Fruit fly (Drosophila melanogaster) whole organism, wandering third instar larva: ENCODE measurements around the gene CG11670.

Source experiments
- Abd-B ChIP-seq: fragments of >200 bp; optimal IDR thresholded peaks from 2 replicates; lab custom pipeline; 2017; ENCODE audit warnings: missing biosample characterization, missing genetic modification characterization
- CG32264 ChIP-seq: fragments of 200-800 bp; sonication (Bioruptor generic); optimal IDR thresholded peaks from 2 replicates; lab custom pipeline; 2016; ENCODE audit warnings: missing biosample characterization, missing genetic modification characterization
- CG9705 ChIP-seq: fragments of 200-800 bp; sonication (Bioruptor generic); optimal IDR thresholded peaks from 2 replicates; lab custom pipeline; 2018; ENCODE audit warnings: missing biosample characterization, mild to moderate bottlenecking, missing genetic modification characterization
- CrebA ChIP-seq: fragments of 200-800 bp; sonication (Bioruptor generic); optimal IDR thresholded peaks from 2 replicates; lab custom pipeline; 2016; ENCODE audit warnings: missing biosample characterization, mild to moderate bottlenecking, missing genetic modification characterization, borderline replicate concordance
- Dfd ChIP-seq: fragments of >200 bp; optimal IDR thresholded peaks from 2 replicates; lab custom pipeline; 2017; ENCODE audit warnings: missing biosample characterization, missing genetic modification characterization
- Dif ChIP-seq: fragments of 200-275, 200-300 bp; sonication (Bioruptor generic); optimal IDR thresholded peaks from 2 replicates; lab custom pipeline; 2018; ENCODE audit warnings: missing biosample characterization, missing genetic modification characterization; ENCODE audit not compliant: partially characterized antibody
- GATAd ChIP-seq: sonication (Bioruptor generic); optimal IDR thresholded peaks from 2 replicates; lab custom pipeline; 2016; ENCODE audit warnings: missing biosample characterization, missing genetic modification characterization
- HLH106 ChIP-seq: fragments of 200-800 bp; optimal IDR thresholded peaks from 3 replicates; lab custom pipeline; 2019; ENCODE audit warnings: missing biosample characterization, mild to moderate bottlenecking, missing genetic modification characterization, moderate library complexity
- Hnf4 ChIP-seq: fragments of 200-800 bp; sonication (Bioruptor generic); optimal IDR thresholded peaks from 2 replicates; lab custom pipeline; 2016; ENCODE audit warnings: missing biosample characterization, mild to moderate bottlenecking, missing genetic modification characterization
- Hr78 ChIP-seq: fragments of >200 bp; optimal IDR thresholded peaks from 2 replicates; lab custom pipeline; 2017; ENCODE audit warnings: missing biosample characterization, missing genetic modification characterization
- Hr83 ChIP-seq: fragments of 200-300 bp; sonication (Bioruptor generic); optimal IDR thresholded peaks from 2 replicates; lab custom pipeline; 2016; ENCODE audit warnings: missing biosample characterization, mild to moderate bottlenecking, missing genetic modification characterization, moderate library complexity; ENCODE audit not compliant: poor library complexity, severe bottlenecking
- Jra ChIP-seq: sonication (Bioruptor generic); optimal IDR thresholded peaks from 2 replicates; lab custom pipeline; 2016; ENCODE audit warnings: missing biosample characterization, missing genetic modification characterization
- Mio ChIP-seq: sonication (Bioruptor generic); optimal IDR thresholded peaks from 2 replicates; lab custom pipeline; 2016; ENCODE audit warnings: missing biosample characterization, missing genetic modification characterization
- Myc ChIP-seq: fragments of >200 bp; optimal IDR thresholded peaks from 2 replicates; lab custom pipeline; 2017
- N ChIP-seq: fragments of >200 bp; optimal IDR thresholded peaks from 2 replicates; lab custom pipeline; 2018; ENCODE audit warnings: missing biosample characterization, missing external identifiers, missing genetic modification characterization
- OdsH ChIP-seq: fragments of 200-800 bp; sonication (Bioruptor generic); optimal IDR thresholded peaks from 2 replicates; lab custom pipeline; 2016; ENCODE audit warnings: missing biosample characterization, mild to moderate bottlenecking, missing genetic modification characterization
- Rel ChIP-seq, 2 experiments: fragments of 200-800 bp; sonication (Bioruptor generic) in 1 of 2; optimal IDR thresholded peaks; 2 replicates in 1 of 2; 3 replicates in 1 of 2; lab custom pipeline; 2016 to 2019; ENCODE audit warnings: mild to moderate bottlenecking in 2 of 2, missing biosample characterization in 2 of 2, missing genetic modification characterization in 2 of 2, moderate library complexity in 1 of 2
- Sp1 ChIP-seq: fragments of 200-800 bp; sonication (Bioruptor generic); optimal IDR thresholded peaks from 3 replicates; lab custom pipeline; 2019; ENCODE audit warnings: missing biosample characterization, mild to moderate bottlenecking, missing genetic modification characterization, moderate library complexity
- Vsx2 ChIP-seq: fragments of 200-300, 225-300 bp; sonication (Bioruptor generic); optimal IDR thresholded peaks from 2 replicates; lab custom pipeline; 2018; ENCODE audit warnings: missing biosample characterization, missing genetic modification characterization; ENCODE audit not compliant: partially characterized antibody
- br ChIP-seq: fragments of 200-800 bp; sonication (Bioruptor generic); optimal IDR thresholded peaks from 2 replicates; lab custom pipeline; 2016; ENCODE audit warnings: missing biosample characterization, missing genetic modification characterization
- brk ChIP-seq: fragments of 200-800 bp; sonication (Bioruptor generic); optimal IDR thresholded peaks from 2 replicates; lab custom pipeline; 2016; ENCODE audit warnings: missing biosample characterization, mild to moderate bottlenecking, missing genetic modification characterization
- dl ChIP-seq, 2 experiments: fragments of 175-275, 200-275 bp in 1 of 2; fragments of 200-275 bp in 1 of 2; sonication (Bioruptor generic); optimal IDR thresholded peaks; lab custom pipeline; 2018; ENCODE audit warnings: mild to moderate bottlenecking in 2 of 2, missing biosample characterization in 2 of 2, missing genetic modification characterization in 2 of 2, moderate library complexity in 2 of 2; ENCODE audit not compliant: partially characterized antibody in 2 of 2, insufficient read depth in 1 of 2
- dmrt93B ChIP-seq: fragments of 200-800 bp; sonication (Bioruptor generic); optimal IDR thresholded peaks from 2 replicates; lab custom pipeline; 2018; ENCODE audit warnings: missing biosample characterization, mild to moderate bottlenecking, missing genetic modification characterization
- dsf ChIP-seq: sonication (Bioruptor generic); optimal IDR thresholded peaks from 2 replicates; lab custom pipeline; 2016; ENCODE audit warnings: missing biosample characterization, missing genetic modification characterization, borderline replicate concordance
- ey ChIP-seq: fragments of 200-800 bp; sonication (Bioruptor generic); optimal IDR thresholded peaks from 2 replicates; lab custom pipeline; 2016; ENCODE audit warnings: missing biosample characterization, missing genetic modification characterization
- foxo ChIP-seq, 2 experiments: fragments of 200-800 bp; sonication (Bioruptor generic); optimal IDR thresholded peaks; 2 replicates in 1 of 2; 3 replicates in 1 of 2; lab custom pipeline; 2016 to 2017; ENCODE audit warnings: missing biosample characterization in 2 of 2, missing genetic modification characterization in 2 of 2
- fru ChIP-seq: fragments of 200-800 bp; sonication (Bioruptor generic); optimal IDR thresholded peaks from 3 replicates; lab custom pipeline; 2016; ENCODE audit warnings: missing biosample characterization, mild to moderate bottlenecking, missing genetic modification characterization
- h ChIP-seq: fragments of 200-800 bp; sonication (Bioruptor generic); optimal IDR thresholded peaks from 3 replicates; lab custom pipeline; 2016; ENCODE audit warnings: missing biosample characterization, mild to moderate bottlenecking, missing genetic modification characterization
- jim ChIP-seq: fragments of 175-275, 200-325 bp; sonication (Bioruptor generic); optimal IDR thresholded peaks from 2 replicates; lab custom pipeline; 2016; ENCODE audit warnings: missing biosample characterization, mild to moderate bottlenecking, missing genetic modification characterization
- lola ChIP-seq: fragments of >200 bp; optimal IDR thresholded peaks from 2 replicates; lab custom pipeline; 2017; ENCODE audit warnings: missing biosample characterization, missing genetic modification characterization
- pan ChIP-seq: fragments of >200 bp; optimal IDR thresholded peaks from 2 replicates; lab custom pipeline; 2017
- psq ChIP-seq: fragments of 200-800 bp; sonication (Bioruptor generic); optimal IDR thresholded peaks from 3 replicates; lab custom pipeline; 2017; ENCODE audit warnings: missing biosample characterization, mild to moderate bottlenecking, missing genetic modification characterization, moderate library complexity
- rgr ChIP-seq: fragments of 200-800 bp; sonication (Bioruptor generic); optimal IDR thresholded peaks from 3 replicates; lab custom pipeline; 2016; ENCODE audit warnings: missing biosample characterization, mild to moderate bottlenecking, missing genetic modification characterization
- sage ChIP-seq: fragments of 200-800 bp; sonication (Bioruptor generic); optimal IDR thresholded peaks from 2 replicates; lab custom pipeline; 2016; ENCODE audit warnings: missing biosample characterization, mild to moderate bottlenecking, missing genetic modification characterization
- sv ChIP-seq: fragments of 200-800 bp; sonication (Bioruptor generic); optimal IDR thresholded peaks from 3 replicates; lab custom pipeline; 2016; ENCODE audit warnings: missing biosample characterization, missing genetic modification characterization
- tai ChIP-seq: sonication (Bioruptor generic); optimal IDR thresholded peaks from 2 replicates; lab custom pipeline; 2016; ENCODE audit warnings: missing biosample characterization, missing genetic modification characterization
- usp ChIP-seq: fragments of >200 bp; optimal IDR thresholded peaks from 2 replicates; lab custom pipeline; 2017; ENCODE audit warnings: missing biosample characterization, missing genetic modification characterization
- woc ChIP-seq: sonication (Bioruptor generic); optimal IDR thresholded peaks from 2 replicates; lab custom pipeline; 2016; ENCODE audit warnings: missing biosample characterization, mild to moderate bottlenecking, missing genetic modification characterization

Gene CG11670

DNA sequence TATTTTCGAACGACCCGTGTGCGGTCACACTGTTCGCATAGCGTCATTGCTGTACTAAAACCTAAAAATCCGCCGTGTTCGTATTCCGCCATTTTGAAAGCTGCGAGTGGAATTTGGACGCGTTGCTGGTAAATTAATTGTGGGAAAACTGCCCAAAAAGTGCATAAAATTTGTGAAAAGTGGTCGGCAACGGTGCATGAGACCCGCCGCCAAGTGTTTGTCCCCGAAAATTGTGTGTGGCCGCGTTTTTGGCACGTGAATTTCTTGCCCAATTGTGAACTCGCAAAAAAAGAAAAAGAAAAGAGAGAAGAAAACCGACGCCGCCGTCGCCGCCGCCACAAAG, 30.3 kb upstream of the CG11670 start, which contains the start of gene CtBP:
Gene CtBP, plus strand, starts transcription at position 29 of the 343 bp plus-strand sequence.
- TF ChIP-seq Abd-B (GFP tag; lab: Kevin White, UChicago) (no peak), usp (GFP tag; lab: Kevin White, UChicago) (no peak), Rel (GFP tag; optimal IDR thresholded peaks at IDR 0.05; lab: Kevin White, UChicago) (no peak), Rel (tag; optimal IDR thresholded peaks at IDR 0.05; lab: Kevin White, UChicago) (peak; percentile 8), Hr78 (no peak)

DNA sequence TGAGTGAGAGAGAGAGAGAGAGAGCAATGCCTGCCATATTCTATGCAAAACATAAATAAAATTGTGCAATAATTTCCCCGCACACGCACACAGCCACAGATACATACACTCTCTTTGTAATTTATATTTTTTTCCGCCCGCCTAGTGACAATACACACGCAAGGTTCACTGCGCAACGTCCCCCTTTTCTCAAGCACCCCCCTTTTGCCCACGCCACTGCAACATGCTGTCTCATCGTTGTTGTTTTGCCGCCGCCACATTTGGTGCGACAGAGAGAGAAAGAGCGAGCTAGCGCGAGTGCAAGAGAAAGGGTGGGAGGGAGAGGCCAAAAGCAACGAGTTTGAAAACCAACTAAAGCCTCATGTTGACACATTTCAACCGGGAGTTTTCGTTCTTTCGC, 29.5 kb upstream of the CG11670 start:
- no peak for TF ChIP-seq brk (GFP tag; lab: Kevin White, UChicago)
- TF ChIP-seq Mio (GFP tag; lab: Kevin White, UChicago) = no peak
- no peak for TF ChIP-seq sage (GFP tag; lab: Kevin White, UChicago)
- peak; percentile 85 for TF ChIP-seq h (GFP tag; lab: Kevin White, UChicago)
- no peak for TF ChIP-seq usp (GFP tag; lab: Kevin White, UChicago)
- TF ChIP-seq sv (GFP tag; lab: Kevin White, UChicago) = peak; percentile 45
- peak; percentile 75 for TF ChIP-seq psq
- peak; percentile 78 for TF ChIP-seq Hr83 (GFP tag; lab: Kevin White, UChicago)
- TF ChIP-seq br (GFP tag; lab: Kevin White, UChicago) = peak; percentile 81
- TF ChIP-seq Abd-B (GFP tag; lab: Kevin White, UChicago) = no peak
- peak; percentile 61 for TF ChIP-seq HLH106 (tag; lab: Kevin White, UChicago)
- peak; percentile 82 for TF ChIP-seq ey (GFP tag; lab: Kevin White, UChicago)
- TF ChIP-seq Myc = no peak
- TF ChIP-seq tai = no peak
- TF ChIP-seq Rel (GFP tag; optimal IDR thresholded peaks at IDR 0.05; lab: Kevin White, UChicago) = no peak
- TF ChIP-seq Rel (tag; optimal IDR thresholded peaks at IDR 0.05; lab: Kevin White, UChicago) = peak; percentile 60
- peak; percentile 7 for TF ChIP-seq CG9705
- TF ChIP-seq Vsx2 (GFP tag; lab: Kevin White, UChicago) = no peak
- TF ChIP-seq dl (GFP tag; optimal IDR thresholded peaks at IDR 0.05; lab: Kevin White, UChicago; ENCODE audit: insufficient read depth in 1 of 2, partially characterized antibody in 2 of 2) = no peak
- TF ChIP-seq CrebA (GFP tag; lab: Kevin White, UChicago) = no peak
- TF ChIP-seq Jra (GFP tag; lab: Kevin White, UChicago) = peak; percentile 49
- TF ChIP-seq pan = no peak
- TF ChIP-seq jim (GFP tag; lab: Kevin White, UChicago) = peak; percentile 11
- TF ChIP-seq fru (GFP tag; lab: Kevin White, UChicago) = peak; percentile 83
- TF ChIP-seq CG32264 (GFP tag; lab: Kevin White, UChicago) = peak; percentile 21
- TF ChIP-seq GATAd (GFP tag; lab: Kevin White, UChicago) = no peak
- no peak for TF ChIP-seq Dfd (GFP tag; lab: Kevin White, UChicago)
- TF ChIP-seq N (GFP tag; lab: Kevin White, UChicago) = peak; percentile 72
- no peak for TF ChIP-seq dmrt93B (GFP tag; lab: Kevin White, UChicago)
- TF ChIP-seq Sp1 (GFP tag; lab: Kevin White, UChicago) = peak; percentile 60
- TF ChIP-seq OdsH (GFP tag; lab: Kevin White, UChicago) = peak; percentile 64
- no peak for TF ChIP-seq lola (GFP tag; lab: Kevin White, UChicago)
- TF ChIP-seq Dif = peak; percentile 41
- TF ChIP-seq dsf (GFP tag; lab: Kevin White, UChicago) = no peak
- TF ChIP-seq woc = peak; percentile 47
- peak; percentile 80 for TF ChIP-seq rgr (GFP tag; lab: Kevin White, UChicago)
- TF ChIP-seq foxo (GFP tag; optimal IDR thresholded peaks at IDR 0.05; lab: Kevin White, UChicago) = peak; percentile 64 to 83
- no peak for TF ChIP-seq Hr78
- no peak for TF ChIP-seq Hnf4 (GFP tag; lab: Kevin White, UChicago)
- TF ChIP-seq, all 38 proteins: peak for 20

DNA sequence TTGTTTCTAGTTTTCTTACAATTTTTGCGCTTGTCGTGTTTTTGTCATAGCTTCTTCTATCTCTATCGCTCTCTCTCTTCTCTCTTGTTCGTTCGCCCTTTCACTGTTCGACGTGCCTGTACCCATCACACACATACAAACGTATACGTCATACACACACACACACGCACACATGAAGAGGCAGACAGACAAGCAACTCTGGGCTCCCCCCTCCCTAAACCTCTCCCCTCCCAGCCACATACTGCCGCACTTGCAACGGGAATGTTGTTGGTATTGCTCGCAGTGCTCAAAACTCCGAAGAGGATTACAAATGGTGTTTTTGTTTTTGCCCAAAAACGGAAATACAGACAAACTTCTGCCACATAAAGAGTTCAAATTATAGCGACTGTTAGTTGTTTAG, 28.9 kb upstream of the CG11670 start:
- TF ChIP-seq Sp1 (GFP tag; lab: Kevin White, UChicago) (no peak), psq (peak; percentile 34), Hr83 (GFP tag; lab: Kevin White, UChicago) (peak; percentile 21), dl (GFP tag; optimal IDR thresholded peaks at IDR 0.05; lab: Kevin White, UChicago; ENCODE audit: insufficient read depth in 1 of 2, partially characterized antibody in 2 of 2) (peak in 1 of 2 experiments; percentile 7)
